Fruit fly (Drosophila melanogaster) whole organism, adult: ENCODE data around the gene obst-J.

ENCODE experiments used
- CG11617 ChIP-seq: fragments of 200-800 bp; sonication (Bioruptor generic); optimal IDR thresholded peaks from 2 replicates; lab custom pipeline; 2017; ENCODE audit warnings: mild to moderate bottlenecking, missing biosample characterization, missing genetic modification reagents, missing genetic modification characterization
- CG12768 ChIP-seq: fragments of 200-800 bp; sonication (Bioruptor generic); optimal IDR thresholded peaks from 2 replicates; lab custom pipeline; 2017; ENCODE audit warnings: missing biosample characterization, missing genetic modification characterization, mild to moderate bottlenecking, moderate library complexity, missing genetic modification reagents
- CG33017 ChIP-seq: fragments of 200-800 bp; sonication (Bioruptor generic); optimal IDR thresholded peaks from 2 replicates; lab custom pipeline; 2018; ENCODE audit warnings: missing biosample characterization, mild to moderate bottlenecking, missing genetic modification characterization, moderate library complexity
- CG7045 ChIP-seq: fragments of 200-800 bp; sonication (Bioruptor generic); optimal IDR thresholded peaks from 2 replicates; lab custom pipeline; 2017; ENCODE audit warnings: missing biosample characterization, mild to moderate bottlenecking, missing genetic modification characterization
- CG7101 ChIP-seq: fragments of 200-800 bp; sonication (Bioruptor generic); optimal IDR thresholded peaks from 2 replicates; lab custom pipeline; 2018; ENCODE audit warnings: missing biosample characterization, mild to moderate bottlenecking, missing genetic modification characterization, moderate library complexity
- Clk ChIP-seq: fragments of 200-800 bp; sonication (Bioruptor generic); optimal IDR thresholded peaks from 2 replicates; lab custom pipeline; 2017; ENCODE audit warnings: missing biosample characterization, missing genetic modification characterization
- Crg-1 ChIP-seq: fragments of 200-800 bp; sonication (Bioruptor generic); optimal IDR thresholded peaks from 2 replicates; lab custom pipeline; 2016; ENCODE audit warnings: missing biosample characterization, missing genetic modification characterization
- Hr96 ChIP-seq: fragments of 200-800 bp; sonication (Bioruptor generic); optimal IDR thresholded peaks from 2 replicates; lab custom pipeline; 2016; ENCODE audit warnings: missing biosample characterization, missing genetic modification characterization
- bab1 ChIP-seq: fragments of 200-800 bp; sonication (Bioruptor generic); optimal IDR thresholded peaks from 3 replicates; lab custom pipeline; 2019; ENCODE audit warnings: missing biosample characterization, mild to moderate bottlenecking, missing genetic modification characterization, moderate library complexity
- cic ChIP-seq: fragments of 200-800 bp; sonication (Bioruptor generic); optimal IDR thresholded peaks from 2 replicates; lab custom pipeline; 2017; ENCODE audit warnings: missing biosample characterization, mild to moderate bottlenecking, missing genetic modification characterization, moderate library complexity
- cnc ChIP-seq, 2 experiments: fragments of >200 bp; optimal IDR thresholded peaks; 2 replicates each; lab custom pipeline; 2017
- ovo ChIP-seq: fragments of 200-800 bp; sonication (Bioruptor generic); optimal IDR thresholded peaks from 2 replicates; lab custom pipeline; 2016; ENCODE audit warnings: missing biosample characterization, missing genetic modification characterization
- pad ChIP-seq: fragments of 200-800 bp; sonication (Bioruptor generic); optimal IDR thresholded peaks from 3 replicates; lab custom pipeline; 2017; ENCODE audit warnings: missing biosample characterization, missing genetic modification characterization, mild to moderate bottlenecking, moderate library complexity, missing genetic modification reagents
- toe ChIP-seq: fragments of 200-800 bp; sonication (Bioruptor generic); optimal IDR thresholded peaks from 2 replicates; lab custom pipeline; 2016; ENCODE audit warnings: missing biosample characterization, missing genetic modification characterization

DNA sequence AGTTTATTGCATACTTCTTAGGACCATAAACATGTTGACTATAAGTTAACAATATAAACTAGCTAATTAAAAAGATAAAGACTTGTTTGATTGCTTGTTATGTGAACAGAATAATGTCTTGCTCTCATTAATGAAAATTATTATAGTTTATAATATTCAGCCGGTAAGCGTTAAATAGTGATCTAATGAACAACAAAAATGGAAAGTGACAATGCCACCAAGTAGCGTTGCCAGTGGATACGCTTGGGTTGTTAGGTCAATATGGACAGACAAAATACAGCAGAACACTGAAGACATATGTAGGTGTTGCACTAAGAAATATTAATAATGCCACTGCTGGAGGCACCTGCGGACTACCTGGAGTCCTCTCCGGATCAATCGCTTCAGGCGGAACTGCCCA lies 25.7 kb downstream of the obst-J start, which contains the start of gene CG14185:
- TF ChIP-seq CG7101 (tag; lab: Kevin White, UChicago): no peak
- no peak for TF ChIP-seq CG12768
- no peak for TF ChIP-seq toe (GFP tag; lab: Kevin White, UChicago)
- TF ChIP-seq CG11617 (GFP tag; lab: Kevin White, UChicago): no peak
- no peak for TF ChIP-seq Clk (GFP tag; lab: Kevin White, UChicago)
- TF ChIP-seq cnc (optimal IDR thresholded peaks at IDR 0.05; lab: Kevin White, UChicago): no peak
- no peak for TF ChIP-seq Crg-1 (GFP tag; lab: Kevin White, UChicago)
- TF ChIP-seq bab1 (GFP tag; lab: Kevin White, UChicago): no peak
- TF ChIP-seq CG7045 (GFP tag; lab: Kevin White, UChicago): no peak
- TF ChIP-seq cic: no peak
- no peak for TF ChIP-seq CG33017
- no peak for TF ChIP-seq pad (GFP tag; lab: Kevin White, UChicago)
- TF ChIP-seq ovo (GFP tag; lab: Kevin White, UChicago): no peak
- no peak for TF ChIP-seq Hr96
